Fruit fly (Drosophila melanogaster) whole organism, adult: Measurements from ENCODE around the gene escl.

Experiments
- CG11617 ChIP-seq: fragments of 200-800 bp; sonication (Bioruptor generic); optimal IDR thresholded peaks from 2 replicates; lab custom pipeline; 2017; ENCODE audit warnings: mild to moderate bottlenecking, missing biosample characterization, missing genetic modification reagents, missing genetic modification characterization
- CG12768 ChIP-seq: fragments of 200-800 bp; sonication (Bioruptor generic); optimal IDR thresholded peaks from 2 replicates; lab custom pipeline; 2017; ENCODE audit warnings: missing biosample characterization, missing genetic modification characterization, mild to moderate bottlenecking, moderate library complexity, missing genetic modification reagents
- CG14711 ChIP-seq: fragments of 200-800 bp; sonication (Bioruptor generic); optimal IDR thresholded peaks from 2 replicates; lab custom pipeline; 2018; ENCODE audit warnings: missing biosample characterization, mild to moderate bottlenecking, missing genetic modification characterization, moderate library complexity
- CG1620 ChIP-seq: fragments of 200-800 bp; sonication (Bioruptor generic); optimal IDR thresholded peaks from 2 replicates; lab custom pipeline; 2016; ENCODE audit warnings: missing biosample characterization, missing genetic modification characterization
- CG33017 ChIP-seq: fragments of 200-800 bp; sonication (Bioruptor generic); optimal IDR thresholded peaks from 2 replicates; lab custom pipeline; 2018; ENCODE audit warnings: missing biosample characterization, mild to moderate bottlenecking, missing genetic modification characterization, moderate library complexity
- CG5204 ChIP-seq: fragments of 200-800 bp; sonication (Bioruptor generic); optimal IDR thresholded peaks from 2 replicates; lab custom pipeline; 2016; ENCODE audit warnings: missing biosample characterization, missing genetic modification characterization
- CG7045 ChIP-seq: fragments of 200-800 bp; sonication (Bioruptor generic); optimal IDR thresholded peaks from 2 replicates; lab custom pipeline; 2017; ENCODE audit warnings: missing biosample characterization, mild to moderate bottlenecking, missing genetic modification characterization
- Clk ChIP-seq: fragments of 200-800 bp; sonication (Bioruptor generic); optimal IDR thresholded peaks from 2 replicates; lab custom pipeline; 2017; ENCODE audit warnings: missing biosample characterization, missing genetic modification characterization
- Crg-1 ChIP-seq: fragments of 200-800 bp; sonication (Bioruptor generic); optimal IDR thresholded peaks from 2 replicates; lab custom pipeline; 2016; ENCODE audit warnings: missing biosample characterization, missing genetic modification characterization
- Hr96 ChIP-seq: fragments of 200-800 bp; sonication (Bioruptor generic); optimal IDR thresholded peaks from 2 replicates; lab custom pipeline; 2016; ENCODE audit warnings: missing biosample characterization, missing genetic modification characterization
- Mnt ChIP-seq: fragments of 200-800 bp; sonication (Bioruptor generic); optimal IDR thresholded peaks from 2 replicates; lab custom pipeline; 2016; ENCODE audit warnings: missing biosample characterization, mild to moderate bottlenecking, missing genetic modification characterization
- bab1 ChIP-seq: fragments of 200-800 bp; sonication (Bioruptor generic); optimal IDR thresholded peaks from 3 replicates; lab custom pipeline; 2019; ENCODE audit warnings: missing biosample characterization, mild to moderate bottlenecking, missing genetic modification characterization, moderate library complexity
- cic ChIP-seq: fragments of 200-800 bp; sonication (Bioruptor generic); optimal IDR thresholded peaks from 2 replicates; lab custom pipeline; 2017; ENCODE audit warnings: missing biosample characterization, mild to moderate bottlenecking, missing genetic modification characterization, moderate library complexity
- cnc ChIP-seq, 2 experiments: fragments of >200 bp; optimal IDR thresholded peaks; 2 replicates each; lab custom pipeline; 2017
- kay ChIP-seq: fragments of 200-800 bp; sonication (Bioruptor generic); peaks from one replicate; lab custom pipeline; 2016; ENCODE audit warnings: missing biosample characterization, missing genetic modification characterization, borderline replicate concordance
- ovo ChIP-seq: fragments of 200-800 bp; sonication (Bioruptor generic); optimal IDR thresholded peaks from 2 replicates; lab custom pipeline; 2016; ENCODE audit warnings: missing biosample characterization, missing genetic modification characterization
- pad ChIP-seq: fragments of 200-800 bp; sonication (Bioruptor generic); optimal IDR thresholded peaks from 3 replicates; lab custom pipeline; 2017; ENCODE audit warnings: missing biosample characterization, missing genetic modification characterization, mild to moderate bottlenecking, moderate library complexity, missing genetic modification reagents
- tj ChIP-seq: fragments of 200-800 bp; sonication (Bioruptor generic); optimal IDR thresholded peaks from 3 replicates; lab custom pipeline; 2017; ENCODE audit warnings: missing biosample characterization, mild to moderate bottlenecking, missing genetic modification characterization, moderate library complexity
- toe ChIP-seq: fragments of 200-800 bp; sonication (Bioruptor generic); optimal IDR thresholded peaks from 2 replicates; lab custom pipeline; 2016; ENCODE audit warnings: missing biosample characterization, missing genetic modification characterization

escl gene

DNA sequence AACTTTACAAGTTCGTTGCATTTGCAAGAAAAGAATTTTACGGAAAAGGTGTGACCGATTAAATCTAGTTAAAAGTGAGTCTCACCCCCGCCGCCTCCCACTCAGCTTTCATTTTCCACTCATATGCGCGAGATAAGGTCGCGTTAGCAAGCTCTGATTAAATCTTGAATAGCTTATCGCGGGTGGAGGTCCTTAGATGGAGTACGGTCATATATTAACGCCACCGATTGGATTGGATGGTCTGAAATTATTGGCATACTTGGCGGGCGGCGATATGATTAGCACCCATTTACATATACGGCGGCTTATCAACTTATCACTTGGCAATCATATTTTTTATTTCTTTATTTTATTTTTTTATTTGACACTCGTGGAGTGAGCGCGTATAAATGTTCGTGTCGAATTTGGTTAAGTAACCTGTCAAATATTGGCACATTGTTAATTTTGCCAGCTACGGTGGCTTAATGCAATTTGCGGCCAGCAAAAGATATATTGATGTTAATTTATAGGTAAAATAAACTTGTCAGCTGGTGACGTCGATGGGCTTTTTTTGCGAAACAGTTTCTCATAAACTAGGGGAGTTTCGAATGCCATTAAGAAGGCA is 39.0 kb downstream of the escl start:
- TF ChIP-seq Hr96 (GFP tag; lab: Kevin White, UChicago): peak; percentile 7
- no peak for TF ChIP-seq CG33017 (tag; lab: Kevin White, UChicago)

DNA sequence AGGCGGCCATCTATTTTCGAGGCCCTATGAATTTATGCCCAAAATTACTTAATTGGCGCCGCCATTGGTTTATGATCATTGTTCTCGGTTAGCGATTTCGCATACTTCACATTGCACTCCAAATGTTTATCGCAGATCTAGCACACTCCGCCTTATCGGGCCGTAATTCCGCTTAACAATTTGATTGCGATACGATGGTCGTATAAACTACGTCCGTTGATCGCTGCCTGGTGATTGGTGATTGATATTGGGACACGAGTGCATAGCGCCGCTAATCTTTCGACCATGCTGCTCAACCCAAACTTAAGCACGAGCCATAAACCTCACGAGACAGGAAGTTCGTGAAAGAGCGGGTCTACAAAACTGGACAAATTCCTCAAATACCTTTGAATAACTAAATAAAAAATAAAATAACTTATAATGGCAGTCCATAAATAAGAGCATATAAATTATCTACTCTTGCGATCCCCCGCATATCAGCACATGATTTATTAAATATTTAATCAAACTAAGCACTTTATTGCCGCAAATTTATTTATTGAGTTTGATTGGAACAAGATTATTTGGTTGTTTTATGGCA is 39.9 kb downstream of the escl start:
- no peak for TF ChIP-seq tj (GFP tag; lab: Kevin White, UChicago)
- TF ChIP-seq kay: no peak
- no peak for TF ChIP-seq CG14711 (tag; lab: Kevin White, UChicago)
- TF ChIP-seq cic (GFP tag; lab: Kevin White, UChicago): peak; percentile 4
- TF ChIP-seq CG1620 (GFP tag; lab: Kevin White, UChicago): no peak
- TF ChIP-seq cnc (optimal IDR thresholded peaks at IDR 0.05; lab: Kevin White, UChicago): no peak

DNA sequence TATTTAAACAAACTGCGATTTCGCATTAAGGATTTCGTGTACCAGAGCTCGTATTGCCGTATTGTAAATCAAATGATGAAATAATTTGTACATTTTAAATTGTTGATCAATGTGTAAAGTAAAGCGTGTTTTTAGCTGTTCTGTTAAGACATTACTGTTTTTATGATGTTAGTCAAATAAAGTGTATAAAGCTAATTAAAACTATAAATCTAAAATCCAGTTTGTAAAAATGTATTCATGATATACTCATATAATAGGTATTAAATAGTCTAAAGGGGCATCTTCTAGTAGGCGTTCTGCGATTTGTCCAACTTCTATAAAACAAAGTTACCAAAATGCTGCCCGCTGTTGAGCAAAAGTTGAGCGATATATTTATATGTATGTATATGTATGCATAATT is 43.2 kb downstream of the escl start, which contains the start of gene CG18788:
CG18788 (plus strand) TSS at position 301 of the 400 bp plus-strand sequence.
- no peak for TF ChIP-seq cic (GFP tag; lab: Kevin White, UChicago)
- TF ChIP-seq CG11617 (GFP tag; lab: Kevin White, UChicago): no peak
- TF ChIP-seq toe (GFP tag; lab: Kevin White, UChicago): no peak
- TF ChIP-seq Crg-1: no peak
- TF ChIP-seq CG12768 (GFP tag; lab: Kevin White, UChicago): no peak
- TF ChIP-seq CG1620 (GFP tag; lab: Kevin White, UChicago): no peak
- no peak for TF ChIP-seq bab1 (GFP tag; lab: Kevin White, UChicago)
- TF ChIP-seq pad (GFP tag; lab: Kevin White, UChicago): no peak
- no peak for TF ChIP-seq Clk (GFP tag; lab: Kevin White, UChicago)
- no peak for TF ChIP-seq CG33017 (tag; lab: Kevin White, UChicago)
- no peak for TF ChIP-seq CG5204 (GFP tag; lab: Kevin White, UChicago)
- no peak for TF ChIP-seq kay
- no peak for TF ChIP-seq Mnt (GFP tag; lab: Kevin White, UChicago)

- TF ChIP-seq Mnt (GFP tag; lab: Kevin White, UChicago) (peak; percentile 81), ovo (GFP tag; lab: Kevin White, UChicago) (peak; percentile 13), cic (GFP tag; lab: Kevin White, UChicago) (no peak), kay (no peak)
Measured at dm6 chr2L:12038177-12038581, 47.5 kb downstream of the escl start, which contains the start of gene Tom70. Gene Tom70, minus strand, starts transcription at chr2L:12038511.

- no peak for TF ChIP-seq Hr96 (GFP tag; lab: Kevin White, UChicago)
- TF ChIP-seq tj (GFP tag; lab: Kevin White, UChicago): peak; percentile 18
- no peak for TF ChIP-seq Crg-1
- TF ChIP-seq toe (GFP tag; lab: Kevin White, UChicago): no peak
- no peak for TF ChIP-seq cnc (optimal IDR thresholded peaks at IDR 0.05; lab: Kevin White, UChicago)
- no peak for TF ChIP-seq CG1620 (GFP tag; lab: Kevin White, UChicago)
- no peak for TF ChIP-seq cic (GFP tag; lab: Kevin White, UChicago)
- TF ChIP-seq pad (GFP tag; lab: Kevin White, UChicago): no peak
- TF ChIP-seq CG33017 (tag; lab: Kevin White, UChicago): no peak
- peak; percentile 51 for TF ChIP-seq bab1 (GFP tag; lab: Kevin White, UChicago)
- TF ChIP-seq CG7045 (GFP tag; lab: Kevin White, UChicago): no peak
- no peak for TF ChIP-seq Mnt (GFP tag; lab: Kevin White, UChicago)
- TF ChIP-seq Clk (GFP tag; lab: Kevin White, UChicago): no peak
Measured at dm6 chr2L:12040510-12040909, 49.8 kb downstream of the escl start, which contains the start of gene CG6766. Gene CG6766, minus strand, starts transcription at chr2L:12040689.
